Worm (Caenorhabditis elegans): ENCODE results near the gene Y42H9AR.2.

DNA sequence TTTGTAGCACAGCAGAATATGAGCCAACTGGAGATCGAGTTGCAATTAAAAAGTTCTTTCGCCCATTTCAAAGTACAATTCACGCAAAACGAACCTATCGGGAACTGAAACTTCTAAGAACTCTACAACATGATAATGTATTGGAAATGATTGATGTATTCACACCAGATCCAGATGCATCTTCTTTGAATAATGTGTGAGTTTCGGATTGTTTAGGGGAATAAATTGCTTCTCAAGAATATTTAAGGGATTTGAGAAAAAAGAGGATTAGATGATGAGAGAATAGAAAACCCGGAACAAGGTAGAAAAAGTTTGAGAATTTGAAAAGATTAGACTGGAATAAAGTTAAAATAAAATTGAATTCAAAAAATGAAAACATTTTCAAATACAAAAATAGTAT, 44.6 kb downstream of the Y42H9AR.2 start:
- TF ChIP-seq nhr-11 (tag; optimal IDR thresholded peaks at IDR 0.05): no peak
- TF ChIP-seq mdl-1 (tag; optimal IDR thresholded peaks at IDR 0.05): no peak
- TF ChIP-seq aly-2 (tag; optimal IDR thresholded peaks at IDR 0.05): no peak
- no peak for TF ChIP-seq peb-1 (tag; optimal IDR thresholded peaks at IDR 0.05)
- no peak for TF ChIP-seq ztf-4 (tag; optimal IDR thresholded peaks at IDR 0.05)
- TF ChIP-seq unc-39 (tag; optimal IDR thresholded peaks at IDR 0.05): no peak

All from whole organism, L2 larva.